Worm (Caenorhabditis elegans) whole organism, L1 larva: ENCODE data around the gene R102.2.

Experiments used
- C04F5.9 ChIP-seq: sonication (generic microtip); optimal IDR thresholded peaks from 2 replicates; lab custom pipeline; 2016; ENCODE audit warnings: missing genetic modification characterization, missing compliant biosample characterization
- C16A3.4 ChIP-seq: fragments of 150-350 bp; optimal IDR thresholded peaks from 2 replicates; lab custom pipeline; 2014; ENCODE audit warnings: missing biosample characterization, missing genetic modification characterization
- C34B4.2 ChIP-seq: sonication (generic microtip); optimal IDR thresholded peaks from 2 replicates; lab custom pipeline; 2017; ENCODE audit warnings: mild to moderate bottlenecking, missing genetic modification characterization, missing compliant biosample characterization
- Y116A8C.19 ChIP-seq: sonication (generic microtip); optimal IDR thresholded peaks from 2 replicates; lab custom pipeline; 2016; ENCODE audit warnings: missing compliant biosample characterization, missing genetic modification characterization, borderline replicate concordance
- aha-1 ChIP-seq: fragments of 150-350 bp; optimal IDR thresholded peaks from 2 replicates; lab custom pipeline; 2014; ENCODE audit warnings: missing biosample characterization, missing genetic modification characterization
- aly-2 ChIP-seq: fragments of 150-350 bp; optimal IDR thresholded peaks from 2 replicates; lab custom pipeline; 2014; ENCODE audit warnings: missing biosample characterization, missing genetic modification characterization
- blmp-1 ChIP-seq: fragments of 150-350 bp; optimal IDR thresholded peaks from 2 replicates; lab custom pipeline; 2014; ENCODE audit warnings: missing biosample characterization, missing genetic modification characterization
- ceh-63 ChIP-seq: fragments of 200-800 bp; sonication (Bioruptor generic); optimal IDR thresholded peaks from 2 replicates; lab custom pipeline; 2018; ENCODE audit warnings: mild to moderate bottlenecking, missing genetic modification characterization, missing compliant biosample characterization
- ceh-8 ChIP-seq: fragments of 200-800 bp; sonication (Bioruptor generic); optimal IDR thresholded peaks from 2 replicates; lab custom pipeline; 2018; ENCODE audit warnings: mild to moderate bottlenecking, missing genetic modification characterization, moderate library complexity, missing compliant biosample characterization
- ceh-82 ChIP-seq, 3 experiments: fragments of 150-350 bp in 1 of 3; sonication (generic microtip) in 2 of 3; optimal IDR thresholded peaks; 2 replicates each; lab custom pipeline; 2014 to 2017; ENCODE audit warnings: missing biosample characterization in 3 of 3, missing genetic modification characterization in 3 of 3
- ces-1 ChIP-seq: fragments of 150-350 bp; optimal IDR thresholded peaks from 2 replicates; lab custom pipeline; 2014; ENCODE audit warnings: missing biosample characterization, missing genetic modification reagents, missing genetic modification characterization
- dsc-1 ChIP-seq: sonication (generic microtip); optimal IDR thresholded peaks from 2 replicates; lab custom pipeline; 2016; ENCODE audit warnings: mild to moderate bottlenecking, missing genetic modification characterization, missing compliant biosample characterization
- efl-1 ChIP-seq, 4 experiments: fragments of 150-350 bp; optimal IDR thresholded peaks in 3 of 4; peaks in 1 of 4; 1 replicate in 1 of 4; 2 replicates in 3 of 4; lab custom pipeline; 2014; ENCODE audit warnings: missing biosample characterization in 2 of 4, missing genetic modification characterization in 2 of 4, missing genetic modification reagents in 2 of 4
- efl-3 ChIP-seq: fragments of 200-800 bp; sonication (Bioruptor generic); optimal IDR thresholded peaks from 2 replicates; lab custom pipeline; 2018; ENCODE audit warnings: mild to moderate bottlenecking, missing genetic modification characterization, missing compliant biosample characterization
- egl-13 ChIP-seq: sonication (generic microtip); optimal IDR thresholded peaks from 2 replicates; lab custom pipeline; 2016; ENCODE audit warnings: missing genotype, missing genetic modification reagents, missing genetic modification characterization, missing compliant biosample characterization
- fkh-4 ChIP-seq: sonication (generic microtip); optimal IDR thresholded peaks from 2 replicates; lab custom pipeline; 2016; ENCODE audit warnings: missing compliant biosample characterization, missing genetic modification characterization, borderline replicate concordance
- fkh-8 ChIP-seq: sonication (generic microtip); optimal IDR thresholded peaks from 2 replicates; lab custom pipeline; 2016; ENCODE audit warnings: mild to moderate bottlenecking, missing genetic modification characterization, missing compliant biosample characterization
- hlh-4 ChIP-seq: sonication (generic microtip); optimal IDR thresholded peaks from 2 replicates; lab custom pipeline; 2016; ENCODE audit warnings: mild to moderate bottlenecking, missing genetic modification characterization, missing compliant biosample characterization
- hpl-2 ChIP-seq: fragments of 150-350 bp; optimal IDR thresholded peaks from 2 replicates; lab custom pipeline; 2014; ENCODE audit warnings: missing biosample characterization, missing genetic modification reagents, missing genetic modification characterization
- isw-1 ChIP-seq: fragments of 200-800 bp; sonication (Bioruptor generic); IDR thresholded peaks from 2 replicates; pipeline ENCODE4 v1.3.6; 2022; ENCODE audit warnings: missing genetic modification characterization, missing compliant biosample characterization
- jun-1 ChIP-seq: fragments of 150-350 bp; optimal IDR thresholded peaks from 2 replicates; lab custom pipeline; 2014; ENCODE audit warnings: missing biosample characterization, missing genetic modification reagents, missing genetic modification characterization
- lin-15B ChIP-seq: fragments of 150-350 bp; sonication (generic microtip); optimal IDR thresholded peaks from 3 replicates; lab custom pipeline; 2014; ENCODE audit warnings: missing biosample characterization, missing genetic modification characterization
- lin-35 ChIP-seq, 2 experiments: fragments of 150-350 bp; optimal IDR thresholded peaks; 2 replicates each; lab custom pipeline; 2014; ENCODE audit warnings: missing biosample characterization in 2 of 2, missing genetic modification characterization in 2 of 2, missing genetic modification reagents in 2 of 2
- lir-3 ChIP-seq: sonication (generic microtip); optimal IDR thresholded peaks from 2 replicates; lab custom pipeline; 2016; ENCODE audit warnings: mild to moderate bottlenecking, missing genetic modification characterization, moderate library complexity, missing compliant biosample characterization; ENCODE audit not compliant: poor library complexity
- lsy-2 ChIP-seq, 2 experiments: fragments of 150-350 bp; optimal IDR thresholded peaks; 2 replicates each; lab custom pipeline; 2014; ENCODE audit warnings: missing biosample characterization in 2 of 2, missing genetic modification characterization in 2 of 2
- mab-9 ChIP-seq: fragments of 200-800 bp; sonication (Bioruptor generic); IDR thresholded peaks from 2 replicates; pipeline ENCODE4 v1.3.6; 2022; ENCODE audit warnings: missing genetic modification reagents, missing genetic modification characterization, missing compliant biosample characterization
- mep-1 ChIP-seq: fragments of 150-350 bp; optimal IDR thresholded peaks from 2 replicates; lab custom pipeline; 2014; ENCODE audit warnings: missing biosample characterization, missing genetic modification characterization
- nhr-11 ChIP-seq: fragments of 150-350 bp; optimal IDR thresholded peaks from 2 replicates; lab custom pipeline; 2014; ENCODE audit warnings: missing biosample characterization, missing genetic modification characterization
- nhr-12 ChIP-seq: sonication (generic microtip); optimal IDR thresholded peaks from 2 replicates; lab custom pipeline; 2017; ENCODE audit warnings: missing biosample characterization, missing genetic modification characterization
- nhr-20 ChIP-seq: sonication (generic microtip); optimal IDR thresholded peaks from 2 replicates; lab custom pipeline; 2016; ENCODE audit warnings: mild to moderate bottlenecking, missing genetic modification characterization, missing compliant biosample characterization
- nhr-47 ChIP-seq: sonication (generic microtip); optimal IDR thresholded peaks from 2 replicates; lab custom pipeline; 2016; ENCODE audit warnings: mild to moderate bottlenecking, missing genetic modification characterization, moderate library complexity, missing compliant biosample characterization
- nhr-76 ChIP-seq: sonication (generic microtip); optimal IDR thresholded peaks from 2 replicates; lab custom pipeline; 2017; ENCODE audit warnings: missing biosample characterization, missing genetic modification characterization
- nhr-77 ChIP-seq: fragments of 150-350 bp; optimal IDR thresholded peaks from 2 replicates; lab custom pipeline; 2014; ENCODE audit warnings: missing biosample characterization, missing genetic modification characterization
- nhr-84 ChIP-seq: sonication (generic microtip); optimal IDR thresholded peaks from 2 replicates; lab custom pipeline; 2017; ENCODE audit warnings: missing biosample characterization, missing genetic modification characterization
- nhr-85 ChIP-seq: sonication (generic microtip); peaks from one replicate; lab custom pipeline; 2016; ENCODE audit warnings: missing genetic modification characterization, inconsistent platforms, missing compliant biosample characterization
- nhr-90 ChIP-seq: sonication (generic microtip); optimal IDR thresholded peaks from 2 replicates; lab custom pipeline; 2016; ENCODE audit warnings: mild to moderate bottlenecking, missing genetic modification characterization, missing compliant biosample characterization; ENCODE audit not compliant: poor library complexity
- pqm-1 ChIP-seq: sonication (generic microtip); optimal IDR thresholded peaks from 3 replicates; lab custom pipeline; 2017; ENCODE audit warnings: missing biosample characterization, missing genetic modification characterization
- rnt-1 ChIP-seq: sonication (generic microtip); optimal IDR thresholded peaks from 2 replicates; lab custom pipeline; 2016; ENCODE audit warnings: mild to moderate bottlenecking, missing genetic modification characterization, moderate library complexity, missing compliant biosample characterization
- skn-1 ChIP-seq: fragments of 150-350 bp; optimal IDR thresholded peaks from 2 replicates; lab custom pipeline; 2014; ENCODE audit warnings: missing biosample characterization, missing genetic modification characterization
- snpc-4 ChIP-seq: fragments of 150-350 bp; optimal IDR thresholded peaks from 2 replicates; lab custom pipeline; 2014; ENCODE audit warnings: missing biosample characterization, missing genetic modification characterization
- sptf-1 ChIP-seq: fragments of 150-350 bp; optimal IDR thresholded peaks from 2 replicates; lab custom pipeline; 2014; ENCODE audit warnings: missing biosample characterization, missing genetic modification characterization
- swsn-7 ChIP-seq: sonication (generic microtip); optimal IDR thresholded peaks from 2 replicates; lab custom pipeline; 2016; ENCODE audit warnings: missing genetic modification characterization, missing compliant biosample characterization
- unc-30 ChIP-seq: sonication (generic microtip); optimal IDR thresholded peaks from 2 replicates; lab custom pipeline; 2017; ENCODE audit warnings: missing biosample characterization, missing genetic modification characterization
- unc-62 ChIP-seq: fragments of 150-350 bp; optimal IDR thresholded peaks from 2 replicates; lab custom pipeline; 2014; ENCODE audit warnings: missing biosample characterization, missing genetic modification reagents, missing genetic modification characterization
- unc-86 ChIP-seq: sonication (generic microtip); optimal IDR thresholded peaks from 2 replicates; lab custom pipeline; 2016; ENCODE audit warnings: missing genetic modification characterization, missing compliant biosample characterization
- vab-15 ChIP-seq: sonication (generic microtip); optimal IDR thresholded peaks from 2 replicates; lab custom pipeline; 2017; ENCODE audit warnings: missing genotype, mild to moderate bottlenecking, missing genetic modification characterization, missing compliant biosample characterization
- ztf-4 ChIP-seq: fragments of 150-350 bp; optimal IDR thresholded peaks from 2 replicates; lab custom pipeline; 2014; ENCODE audit warnings: missing biosample characterization, missing genetic modification characterization

The R102.2 gene

ce11 chrIV:10695203-10695602 lies 7.8 kb downstream of the R102.2 start, which contains the start of gene R102.4:
TSS of gene R102.4 (minus strand) at chrIV:10695303.
- TF ChIP-seq nhr-85 (tag; lab: Kevin White, UChicago) (no peak), efl-3 (GFP tag; lab: Kevin White, UChicago) (no peak), aly-2 (tag; lab: Kevin White, UChicago) (no peak), C16A3.4 (tag; lab: Kevin White, UChicago) (no peak), C04F5.9 (no peak), swsn-7 (tag; lab: Kevin White, UChicago) (no peak), fkh-8 (tag; lab: Kevin White, UChicago) (no peak), hpl-2 (no peak), unc-30 (tag; lab: Kevin White, UChicago) (no peak), nhr-11 (tag; lab: Kevin White, UChicago) (no peak), skn-1 (tag; lab: Kevin White, UChicago) (no peak), nhr-12 (tag; lab: Kevin White, UChicago) (no peak), ceh-63 (no peak), rnt-1 (no peak), blmp-1 (no peak), mep-1 (tag; lab: Kevin White, UChicago) (no peak), isw-1 (GFP tag; lab: Robert Waterston, UW) (no peak)

- TF ChIP-seq ces-1 = no peak
- TF ChIP-seq Y116A8C.19 (tag; lab: Kevin White, UChicago) = no peak
- peak; percentile 67 for TF ChIP-seq mep-1 (tag; lab: Kevin White, UChicago)
- TF ChIP-seq nhr-12 (tag; lab: Kevin White, UChicago) = no peak
- TF ChIP-seq nhr-20 (tag; lab: Kevin White, UChicago) = peak; percentile 86
- no peak for TF ChIP-seq efl-3 (GFP tag; lab: Kevin White, UChicago)
- peak; percentile 66 for TF ChIP-seq snpc-4 (tag; lab: Kevin White, UChicago)
- TF ChIP-seq vab-15 (tag; lab: Kevin White, UChicago) = no peak
- TF ChIP-seq C16A3.4 (tag; lab: Kevin White, UChicago) = peak; percentile 72
- TF ChIP-seq hlh-4 (tag; lab: Kevin White, UChicago) = no peak
- peak; percentile 68 for TF ChIP-seq fkh-8 (tag; lab: Kevin White, UChicago)
- no peak for TF ChIP-seq lin-15B
- no peak for TF ChIP-seq egl-13
- no peak for TF ChIP-seq ceh-8 (GFP tag; lab: Kevin White, UChicago)
- TF ChIP-seq hpl-2 = peak; percentile 52
- TF ChIP-seq sptf-1 (tag; lab: Kevin White, UChicago) = no peak
- peak; percentile 53 for TF ChIP-seq nhr-47
- peak in 1 of 3 experiments; percentile 77 for TF ChIP-seq ceh-82 (tag; optimal IDR thresholded peaks at IDR 0.05; lab: Kevin White, UChicago)
- no peak for TF ChIP-seq nhr-76 (tag; lab: Kevin White, UChicago)
- no peak for TF ChIP-seq ztf-4 (tag; lab: Kevin White, UChicago)
- TF ChIP-seq lin-35 (GFP tag; optimal IDR thresholded peaks at IDR 0.05; lab: Kevin White, UChicago) = peak; percentile 79 to 90
- TF ChIP-seq nhr-90 (tag; lab: Kevin White, UChicago) = peak; percentile 30
- no peak for TF ChIP-seq unc-62 (GFP tag; lab: Kevin White, UChicago)
- peak; percentile 94 for TF ChIP-seq nhr-85 (tag; lab: Kevin White, UChicago)
- TF ChIP-seq nhr-77 = peak; percentile 32
- no peak for TF ChIP-seq ceh-63
- no peak for TF ChIP-seq fkh-4 (tag; lab: Kevin White, UChicago)
- TF ChIP-seq rnt-1 = peak; percentile 80
- TF ChIP-seq aha-1 (tag; lab: Kevin White, UChicago) = no peak
- TF ChIP-seq blmp-1 = no peak
- TF ChIP-seq mab-9 (GFP tag; lab: Robert Waterston, UW) = no peak
- TF ChIP-seq dsc-1 (tag; lab: Kevin White, UChicago) = no peak
- no peak for TF ChIP-seq C34B4.2
- TF ChIP-seq jun-1 = peak; percentile 84
- TF ChIP-seq skn-1 (tag; lab: Kevin White, UChicago) = peak; percentile 71
- TF ChIP-seq aly-2 (tag; lab: Kevin White, UChicago) = no peak
- TF ChIP-seq unc-86 (tag; lab: Kevin White, UChicago) = peak; percentile 23
- TF ChIP-seq pqm-1 (tag; lab: Kevin White, UChicago) = no peak
- peak; percentile 66 to 86 for TF ChIP-seq lsy-2 (tag; optimal IDR thresholded peaks at IDR 0.05; lab: Kevin White, UChicago)
- TF ChIP-seq nhr-84 = no peak
- no peak for TF ChIP-seq C04F5.9
- peak; percentile 65 to 90 for TF ChIP-seq efl-1 (optimal IDR thresholded peaks at IDR 0.05; lab: Kevin White, UChicago)
- peak; percentile 90 to 99 for TF ChIP-seq efl-1 (GFP tag; optimal IDR thresholded peaks at IDR 0.05 in 1 of 2; lab: Kevin White, UChicago)
- TF ChIP-seq lir-3 = peak; percentile 40
Observed at ce11 chrIV:10697022-10697979, 9.9 kb downstream of the R102.2 start, which contains the start of gene allo-1. TSS of gene allo-1 (minus strand) at chrIV:10697072.
